Worm (Caenorhabditis elegans) whole organism, mixed stage, embryonic: ENCODE data around the gene srh-147.

ENCODE experiments used
- blmp-1 ChIP-seq: fragments of 150-350 bp; optimal IDR thresholded peaks from 2 replicates; lab custom pipeline; 2014; ENCODE audit warnings: missing biosample characterization, missing genetic modification characterization
- elt-1 ChIP-seq: sonication (generic microtip); optimal IDR thresholded peaks from 2 replicates; lab custom pipeline; 2017; ENCODE audit warnings: missing genetic modification characterization, mild to moderate bottlenecking, missing compliant biosample characterization, antibody characterized with exemption, moderate library complexity, borderline replicate concordance; ENCODE audit not compliant: insufficient read depth
- elt-3 ChIP-seq: fragments of 150-350 bp; optimal IDR thresholded peaks from 2 replicates; lab custom pipeline; 2014; ENCODE audit warnings: missing biosample characterization, missing genetic modification characterization
- lin-13 ChIP-seq: fragments of 150-350 bp; optimal IDR thresholded peaks from 2 replicates; lab custom pipeline; 2014; ENCODE audit warnings: missing biosample characterization, missing genetic modification characterization
- lsy-2 ChIP-seq: fragments of 150-350 bp; optimal IDR thresholded peaks from 2 replicates; lab custom pipeline; 2014; ENCODE audit warnings: missing biosample characterization, missing genetic modification characterization
- mab-5 ChIP-seq: fragments of 150-350 bp; optimal IDR thresholded peaks from 2 replicates; lab custom pipeline; 2014; ENCODE audit warnings: missing biosample characterization, missing genetic modification characterization
- mep-1 ChIP-seq: fragments of 150-350 bp; optimal IDR thresholded peaks from 2 replicates; lab custom pipeline; 2017; ENCODE audit warnings: missing biosample characterization, missing genetic modification reagents, missing genetic modification characterization, inconsistent platforms
- nhr-2 ChIP-seq: fragments of 150-350 bp; optimal IDR thresholded peaks from 2 replicates; lab custom pipeline; 2014; ENCODE audit warnings: missing biosample characterization, missing genetic modification characterization
- nhr-237 ChIP-seq: fragments of 150-350 bp; optimal IDR thresholded peaks from 2 replicates; lab custom pipeline; 2014; ENCODE audit warnings: missing biosample characterization, missing genetic modification characterization
- nhr-76 ChIP-seq: sonication (generic microtip); optimal IDR thresholded peaks from 2 replicates; lab custom pipeline; 2017; ENCODE audit warnings: missing biosample characterization, missing genetic modification characterization
- pha-4 ChIP-seq: fragments of 150-350 bp; optimal IDR thresholded peaks from 2 replicates; lab custom pipeline; 2018; ENCODE audit warnings: missing biosample characterization, missing genetic modification reagents, missing genetic modification characterization
- tbx-8 ChIP-seq: fragments of 200-800 bp; sonication (Bioruptor generic); optimal IDR thresholded peaks from 2 replicates; lab custom pipeline; 2018; ENCODE audit warnings: mild to moderate bottlenecking, missing genetic modification characterization, moderate library complexity, missing compliant biosample characterization
- unc-39 ChIP-seq: fragments of 150-350 bp; optimal IDR thresholded peaks from 2 replicates; lab custom pipeline; 2014; ENCODE audit warnings: missing biosample characterization, missing genetic modification characterization
- ztf-11 ChIP-seq: fragments of 150-350 bp; optimal IDR thresholded peaks from 2 replicates; lab custom pipeline; 2014; ENCODE audit warnings: missing biosample characterization, missing genetic modification characterization

DNA sequence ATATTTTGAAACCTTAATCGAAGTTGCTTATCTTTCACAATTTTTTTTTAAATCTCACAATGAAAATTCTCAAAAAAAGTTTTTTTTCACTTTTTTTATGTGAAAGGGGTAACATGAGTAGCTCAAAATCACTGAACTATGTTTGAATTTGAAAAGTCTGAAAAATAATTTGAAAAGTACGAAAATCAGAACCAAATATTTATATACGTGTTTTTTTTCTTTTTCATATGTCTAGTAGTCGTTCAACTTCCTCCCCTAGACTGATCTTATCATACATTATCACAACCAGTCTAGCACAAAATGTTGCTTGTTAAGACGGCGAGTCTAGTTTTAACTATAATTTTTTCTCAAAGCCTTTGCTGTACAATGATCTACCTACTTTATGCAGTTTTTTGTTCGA lies 28.7 kb downstream of the srh-147 start, which contains the start of gene srbc-49:
- TF ChIP-seq unc-39 (no peak), pha-4 (tag; lab: Kevin White, UChicago) (no peak), nhr-76 (no peak), blmp-1 (tag; lab: Kevin White, UChicago) (no peak), ztf-11 (tag; lab: Kevin White, UChicago) (no peak), lsy-2 (tag; lab: Kevin White, UChicago) (no peak), elt-3 (no peak), mab-5 (tag; lab: Kevin White, UChicago) (no peak), nhr-237 (no peak), lin-13 (tag; lab: Kevin White, UChicago) (no peak), mep-1 (no peak), nhr-2 (tag; lab: Kevin White, UChicago) (no peak), tbx-8 (GFP tag; lab: Kevin White, UChicago) (no peak), elt-1 (tag; lab: Kevin White, UChicago) (no peak)
